Worm (Caenorhabditis elegans) whole organism, mixed stage, embryonic: ENCODE results near the gene F11A5.13.

Source experiments
- M03D4.4 ChIP-seq: sonication (generic microtip); optimal IDR thresholded peaks from 2 replicates; lab custom pipeline; 2017; ENCODE audit warnings: mild to moderate bottlenecking, missing genetic modification characterization, missing compliant biosample characterization
- bed-3 ChIP-seq: fragments of 200-800 bp; sonication (Bioruptor generic); optimal IDR thresholded peaks from 3 replicates; lab custom pipeline; 2018; ENCODE audit warnings: mild to moderate bottlenecking, missing genetic modification characterization, moderate library complexity, missing compliant biosample characterization
- blmp-1 ChIP-seq: fragments of 150-350 bp; optimal IDR thresholded peaks from 2 replicates; lab custom pipeline; 2014; ENCODE audit warnings: missing biosample characterization, missing genetic modification characterization
- ceh-39 ChIP-seq: fragments of 150-350 bp; optimal IDR thresholded peaks from 2 replicates; lab custom pipeline; 2014; ENCODE audit warnings: missing biosample characterization, missing genetic modification characterization
- ceh-43 ChIP-seq: fragments of 200-800 bp; sonication (Bioruptor generic); optimal IDR thresholded peaks from 2 replicates; lab custom pipeline; 2018; ENCODE audit warnings: mild to moderate bottlenecking, missing genetic modification characterization, moderate library complexity, missing compliant biosample characterization
- ceh-83 ChIP-seq: fragments of 200-800 bp; sonication (Bioruptor generic); optimal IDR thresholded peaks from 2 replicates; lab custom pipeline; 2018; ENCODE audit warnings: mild to moderate bottlenecking, missing genetic modification characterization, missing compliant biosample characterization
- ces-1 ChIP-seq: fragments of 150-350 bp; optimal IDR thresholded peaks from 2 replicates; lab custom pipeline; 2014; ENCODE audit warnings: missing biosample characterization, missing genetic modification reagents, missing genetic modification characterization
- cnd-1 ChIP-seq: fragments of 200-800 bp; sonication (Bioruptor generic); optimal IDR thresholded peaks from 2 replicates; lab custom pipeline; 2018; ENCODE audit warnings: mild to moderate bottlenecking, missing genetic modification characterization, missing compliant biosample characterization
- drap-1 ChIP-seq: fragments of 200-800 bp; sonication (Bioruptor generic); optimal IDR thresholded peaks from 3 replicates; lab custom pipeline; 2018; ENCODE audit warnings: mild to moderate bottlenecking, missing genetic modification characterization, missing compliant biosample characterization
- elt-1 ChIP-seq: sonication (generic microtip); optimal IDR thresholded peaks from 2 replicates; lab custom pipeline; 2017; ENCODE audit warnings: missing genetic modification characterization, mild to moderate bottlenecking, missing compliant biosample characterization, antibody characterized with exemption, moderate library complexity, borderline replicate concordance; ENCODE audit not compliant: insufficient read depth
- elt-3 ChIP-seq: fragments of 150-350 bp; optimal IDR thresholded peaks from 2 replicates; lab custom pipeline; 2014; ENCODE audit warnings: missing biosample characterization, missing genetic modification characterization
- flh-1 ChIP-seq: fragments of 200-800 bp; sonication (Bioruptor generic); optimal IDR thresholded peaks from 2 replicates; lab custom pipeline; 2018; ENCODE audit warnings: mild to moderate bottlenecking, missing genetic modification characterization, moderate library complexity, missing compliant biosample characterization
- ham-2 ChIP-seq: fragments of 200-800 bp; sonication (Bioruptor generic); optimal IDR thresholded peaks from 2 replicates; lab custom pipeline; 2018; ENCODE audit warnings: mild to moderate bottlenecking, missing genetic modification characterization, missing compliant biosample characterization
- lin-13 ChIP-seq: fragments of 150-350 bp; optimal IDR thresholded peaks from 2 replicates; lab custom pipeline; 2014; ENCODE audit warnings: missing biosample characterization, missing genetic modification characterization
- lin-32 ChIP-seq: fragments of 200-800 bp; sonication (Bioruptor generic); optimal IDR thresholded peaks from 2 replicates; lab custom pipeline; 2018; ENCODE audit warnings: mild to moderate bottlenecking, missing genetic modification characterization, missing compliant biosample characterization
- lsy-2 ChIP-seq: fragments of 150-350 bp; optimal IDR thresholded peaks from 2 replicates; lab custom pipeline; 2014; ENCODE audit warnings: missing biosample characterization, missing genetic modification characterization
- mab-5 ChIP-seq: fragments of 150-350 bp; optimal IDR thresholded peaks from 2 replicates; lab custom pipeline; 2014; ENCODE audit warnings: missing biosample characterization, missing genetic modification characterization
- mep-1 ChIP-seq: fragments of 150-350 bp; optimal IDR thresholded peaks from 2 replicates; lab custom pipeline; 2017; ENCODE audit warnings: missing biosample characterization, missing genetic modification reagents, missing genetic modification characterization, inconsistent platforms
- nhr-12 ChIP-seq: fragments of 150-350 bp; optimal IDR thresholded peaks from 2 replicates; lab custom pipeline; 2014; ENCODE audit warnings: missing biosample characterization, missing genetic modification characterization
- nhr-2 ChIP-seq: fragments of 150-350 bp; optimal IDR thresholded peaks from 2 replicates; lab custom pipeline; 2014; ENCODE audit warnings: missing biosample characterization, missing genetic modification characterization
- nhr-237 ChIP-seq: fragments of 150-350 bp; optimal IDR thresholded peaks from 2 replicates; lab custom pipeline; 2014; ENCODE audit warnings: missing biosample characterization, missing genetic modification characterization
- nhr-28 ChIP-seq: fragments of 150-350 bp; optimal IDR thresholded peaks from 2 replicates; lab custom pipeline; 2014; ENCODE audit warnings: missing biosample characterization, missing genetic modification characterization
- nhr-76 ChIP-seq: sonication (generic microtip); optimal IDR thresholded peaks from 2 replicates; lab custom pipeline; 2017; ENCODE audit warnings: missing biosample characterization, missing genetic modification characterization
- pha-4 ChIP-seq: fragments of 150-350 bp; optimal IDR thresholded peaks from 2 replicates; lab custom pipeline; 2018; ENCODE audit warnings: missing biosample characterization, missing genetic modification reagents, missing genetic modification characterization
- sem-2 ChIP-seq: fragments of 200-800 bp; sonication (Bioruptor generic); optimal IDR thresholded peaks from 2 replicates; lab custom pipeline; 2018; ENCODE audit warnings: mild to moderate bottlenecking, missing genetic modification characterization, missing compliant biosample characterization
- snpc-4 ChIP-seq: fragments of 150-350 bp; optimal IDR thresholded peaks from 2 replicates; lab custom pipeline; 2014; ENCODE audit warnings: missing biosample characterization, missing genetic modification characterization
- sptf-1 ChIP-seq: sonication (generic microtip); optimal IDR thresholded peaks from 2 replicates; lab custom pipeline; 2017; ENCODE audit warnings: mild to moderate bottlenecking, missing genetic modification characterization, moderate library complexity, missing compliant biosample characterization
- tbx-8 ChIP-seq: fragments of 200-800 bp; sonication (Bioruptor generic); optimal IDR thresholded peaks from 2 replicates; lab custom pipeline; 2018; ENCODE audit warnings: mild to moderate bottlenecking, missing genetic modification characterization, moderate library complexity, missing compliant biosample characterization
- unc-120 ChIP-seq: sonication (generic microtip); optimal IDR thresholded peaks from 2 replicates; lab custom pipeline; 2017; ENCODE audit warnings: missing genetic modification characterization, missing compliant biosample characterization; ENCODE audit not compliant: poor library complexity, severe bottlenecking
- unc-39 ChIP-seq: fragments of 150-350 bp; optimal IDR thresholded peaks from 2 replicates; lab custom pipeline; 2014; ENCODE audit warnings: missing biosample characterization, missing genetic modification characterization
- zip-8 ChIP-seq: fragments of 150-350 bp; optimal IDR thresholded peaks from 2 replicates; lab custom pipeline; 2014; ENCODE audit warnings: missing biosample characterization, missing genetic modification characterization
- ztf-11 ChIP-seq: fragments of 150-350 bp; optimal IDR thresholded peaks from 2 replicates; lab custom pipeline; 2014; ENCODE audit warnings: missing biosample characterization, missing genetic modification characterization

The F11A5.13 gene

ce11 chrV:16226581-16226980 lies at the start of gene F11A5.13:
Gene F11A5.13, minus strand, starts transcription at chrV:16226681.
- TF ChIP-seq sem-2 (GFP tag; lab: Kevin White, UChicago) = no peak

DNA sequence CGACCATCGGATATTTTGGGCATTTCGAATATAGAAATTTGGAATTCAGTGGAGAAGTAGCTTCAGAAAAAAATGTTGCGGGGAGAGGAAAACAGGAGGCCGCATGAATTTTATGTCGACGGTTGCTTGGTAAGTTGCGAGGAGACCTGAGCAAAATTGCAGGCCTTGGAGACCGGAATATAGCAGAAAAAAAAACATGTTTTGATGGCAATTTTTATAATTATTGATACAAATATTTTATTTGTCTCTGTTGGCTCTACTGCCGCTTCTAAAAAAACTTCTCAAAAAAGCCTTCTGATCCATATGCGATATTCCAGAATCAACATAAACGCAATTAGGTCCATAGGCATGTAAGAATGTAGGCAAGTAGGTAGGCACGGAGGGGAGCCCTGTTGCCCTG lies 48.9 kb upstream of the F11A5.13 start, which contains the start of gene pacl-1:
pacl-1 (minus strand) TSS at position 101 of the 400 bp plus-strand sequence.
- no peak for TF ChIP-seq mab-5 (tag; lab: Kevin White, UChicago)
- no peak for TF ChIP-seq lin-32
- no peak for TF ChIP-seq ceh-83 (GFP tag; lab: Kevin White, UChicago)
- TF ChIP-seq elt-3 (tag; lab: Kevin White, UChicago) = no peak
- no peak for TF ChIP-seq blmp-1
- no peak for TF ChIP-seq tbx-8
- TF ChIP-seq nhr-76 (tag; lab: Kevin White, UChicago) = no peak
- no peak for TF ChIP-seq lin-13 (tag; lab: Kevin White, UChicago)
- TF ChIP-seq zip-8 (tag; lab: Kevin White, UChicago) = no peak
- TF ChIP-seq ceh-43 (GFP tag; lab: Kevin White, UChicago) = no peak
- TF ChIP-seq nhr-28 = no peak
- no peak for TF ChIP-seq nhr-2 (tag; lab: Kevin White, UChicago)
- TF ChIP-seq cnd-1 (tag; lab: Kevin White, UChicago) = no peak
- no peak for TF ChIP-seq mep-1 (tag; lab: Kevin White, UChicago)
- no peak for TF ChIP-seq unc-120 (tag; lab: Kevin White, UChicago)
- TF ChIP-seq sem-2 (GFP tag; lab: Kevin White, UChicago) = no peak
- TF ChIP-seq ceh-39 = no peak
- TF ChIP-seq ham-2 (GFP tag; lab: Kevin White, UChicago) = no peak
- no peak for TF ChIP-seq pha-4 (tag; lab: Kevin White, UChicago)
- TF ChIP-seq M03D4.4 (tag; lab: Kevin White, UChicago) = no peak

- TF ChIP-seq snpc-4 (tag; lab: Kevin White, UChicago) = no peak
- TF ChIP-seq nhr-28 = no peak
- TF ChIP-seq ces-1 (GFP tag; lab: Kevin White, UChicago) = no peak
- TF ChIP-seq nhr-12 (tag; lab: Kevin White, UChicago) = no peak
- TF ChIP-seq ceh-83 (GFP tag; lab: Kevin White, UChicago) = no peak
These were observed 44.6 kb upstream of the F11A5.13 start, which contains the start of gene T13F3.6 for ce11 chrV:16271121-16271520. Gene T13F3.6, minus strand, starts transcription at chrV:16271221.

ce11 chrV:16269556-16269955 lies 43.1 kb upstream of the F11A5.13 start, which contains the start of the genes fbxa-2 and T13F3.8:
Gene fbxa-2, minus strand, starts transcription at chrV:16269656.
Gene T13F3.8, plus strand, starts transcription at chrV:16269800.
- TF ChIP-seq elt-1 (tag; lab: Kevin White, UChicago) = no peak
- TF ChIP-seq lin-13 (tag; lab: Kevin White, UChicago) = no peak
- TF ChIP-seq M03D4.4 (tag; lab: Kevin White, UChicago) = no peak
- TF ChIP-seq zip-8 (tag; lab: Kevin White, UChicago) = no peak
- TF ChIP-seq sem-2 (GFP tag; lab: Kevin White, UChicago) = no peak
- no peak for TF ChIP-seq ham-2 (GFP tag; lab: Kevin White, UChicago)
- TF ChIP-seq unc-120 (tag; lab: Kevin White, UChicago) = no peak
- TF ChIP-seq ceh-39 = no peak
- TF ChIP-seq lin-32 = no peak
- TF ChIP-seq flh-1 = no peak
- TF ChIP-seq unc-39 (tag; lab: Kevin White, UChicago) = no peak
- TF ChIP-seq snpc-4 (tag; lab: Kevin White, UChicago) = no peak
- no peak for TF ChIP-seq ceh-43 (GFP tag; lab: Kevin White, UChicago)
- no peak for TF ChIP-seq ztf-11 (tag; lab: Kevin White, UChicago)

DNA sequence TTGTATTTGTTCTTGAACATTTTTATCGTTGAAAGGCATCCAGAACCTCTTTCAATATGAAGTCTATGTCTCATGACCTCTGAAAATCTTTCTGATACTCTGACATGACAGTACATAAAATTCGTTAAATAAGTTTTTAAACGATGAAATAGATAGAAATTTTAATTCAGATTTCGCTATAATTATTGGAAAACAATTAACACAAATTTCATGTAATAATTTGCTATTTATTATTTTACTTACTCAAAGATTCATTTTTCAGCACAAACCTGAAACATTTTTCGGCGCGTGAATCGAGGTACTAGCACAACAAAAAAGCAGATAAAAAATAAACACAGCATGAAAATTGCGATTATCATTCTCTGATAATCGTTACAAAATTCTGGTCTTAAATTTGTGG lies 40.0 kb upstream of the F11A5.13 start, which contains the start of gene T13F3.4:
T13F3.4 (minus strand) TSS at position 101 of the 400 bp plus-strand sequence.
- TF ChIP-seq bed-3 (GFP tag; lab: Kevin White, UChicago) (no peak), nhr-76 (tag; lab: Kevin White, UChicago) (no peak), ceh-39 (no peak), nhr-237 (tag; lab: Kevin White, UChicago) (no peak), elt-1 (tag; lab: Kevin White, UChicago) (no peak), drap-1 (GFP tag; lab: Kevin White, UChicago) (no peak), tbx-8 (no peak), lsy-2 (tag; lab: Kevin White, UChicago) (no peak), unc-120 (tag; lab: Kevin White, UChicago) (no peak), pha-4 (tag; lab: Kevin White, UChicago) (no peak), cnd-1 (tag; lab: Kevin White, UChicago) (no peak), ztf-11 (tag; lab: Kevin White, UChicago) (no peak), elt-3 (tag; lab: Kevin White, UChicago) (no peak), ceh-43 (GFP tag; lab: Kevin White, UChicago) (no peak), ceh-83 (GFP tag; lab: Kevin White, UChicago) (no peak), sptf-1 (tag; lab: Kevin White, UChicago) (no peak), unc-39 (tag; lab: Kevin White, UChicago) (no peak), snpc-4 (tag; lab: Kevin White, UChicago) (no peak)
